Fruit fly (Drosophila melanogaster) Kc167 (cell line): ENCODE results near the gene Nmd3.
A peak's percentile ranks its signal among the peaks of the same experiment; 100 is the strongest.

ENCODE experiments used
- Myc ChIP-seq: fragments of >200 bp; optimal IDR thresholded peaks from 2 replicates; lab custom pipeline; 2017; ENCODE audit warnings: missing external identifiers
- Sin3A ChIP-seq: fragments of >200 bp; optimal IDR thresholded peaks from 2 replicates; lab custom pipeline; 2018; ENCODE audit warnings: missing external identifiers
- h ChIP-seq: fragments of >200 bp; optimal IDR thresholded peaks from 3 replicates; lab custom pipeline; 2018; ENCODE audit warnings: missing external identifiers
- insv ChIP-seq: fragments of >200 bp; optimal IDR thresholded peaks from 3 replicates; lab custom pipeline; 2018; ENCODE audit warnings: missing external identifiers
- psq ChIP-seq: fragments of >200 bp; optimal IDR thresholded peaks from 2 replicates; lab custom pipeline; 2017; ENCODE audit warnings: missing external identifiers
- ttk ChIP-seq: sonication (Bioruptor generic); optimal IDR thresholded peaks from 2 replicates; lab custom pipeline; 2017; ENCODE audit warnings: missing external identifiers

Gene Nmd3

DNA sequence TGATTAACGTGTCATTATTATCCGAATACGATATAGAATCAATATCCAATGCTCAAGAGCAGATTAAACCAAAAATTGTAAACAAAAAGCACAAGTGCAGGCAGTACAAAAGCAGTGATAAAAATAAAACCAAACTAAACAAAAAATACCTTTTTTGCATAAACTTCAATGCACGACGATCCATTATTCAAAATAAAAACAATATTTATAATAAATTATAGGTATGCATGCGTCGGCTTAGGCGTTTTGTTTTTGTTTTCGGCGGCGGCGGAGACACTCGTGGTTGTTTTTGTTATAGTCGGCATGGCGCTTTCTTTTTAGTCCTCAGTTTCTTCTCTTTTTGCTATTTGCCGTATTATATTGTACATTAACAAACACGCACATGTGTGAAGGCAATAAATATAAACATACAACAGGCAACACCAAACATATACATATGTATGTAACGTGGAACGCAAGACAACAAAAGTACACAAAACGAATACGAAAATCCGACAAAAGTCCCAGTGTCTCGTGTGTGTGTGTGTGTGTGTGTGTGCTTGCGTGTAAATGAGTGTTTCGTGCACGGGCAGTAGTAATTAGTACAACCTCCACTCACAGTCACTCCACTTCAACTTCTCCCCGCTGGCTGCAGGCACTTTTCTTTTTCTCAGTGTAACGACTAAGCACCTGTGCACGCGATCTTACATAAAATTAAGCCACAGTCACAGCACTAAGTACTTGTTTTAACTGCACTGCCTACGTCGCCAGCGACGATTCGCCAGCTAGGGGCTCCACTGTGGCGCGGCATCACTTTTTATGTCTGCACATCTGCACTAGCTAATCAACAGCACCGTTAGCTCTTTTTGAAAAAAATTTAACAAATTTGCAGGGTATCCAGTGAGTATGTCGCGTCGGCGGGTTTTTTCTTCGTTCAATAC lies 48.3 kb downstream of the Nmd3 start:
- TF ChIP-seq h (lab: Kevin White, UChicago) (no peak), Sin3A (lab: Kevin White, UChicago) (no peak), psq (lab: Kevin White, UChicago) (no peak), insv (lab: Kevin White, UChicago) (no peak), Myc (no peak), ttk (lab: Kevin White, UChicago) (no peak)

DNA sequence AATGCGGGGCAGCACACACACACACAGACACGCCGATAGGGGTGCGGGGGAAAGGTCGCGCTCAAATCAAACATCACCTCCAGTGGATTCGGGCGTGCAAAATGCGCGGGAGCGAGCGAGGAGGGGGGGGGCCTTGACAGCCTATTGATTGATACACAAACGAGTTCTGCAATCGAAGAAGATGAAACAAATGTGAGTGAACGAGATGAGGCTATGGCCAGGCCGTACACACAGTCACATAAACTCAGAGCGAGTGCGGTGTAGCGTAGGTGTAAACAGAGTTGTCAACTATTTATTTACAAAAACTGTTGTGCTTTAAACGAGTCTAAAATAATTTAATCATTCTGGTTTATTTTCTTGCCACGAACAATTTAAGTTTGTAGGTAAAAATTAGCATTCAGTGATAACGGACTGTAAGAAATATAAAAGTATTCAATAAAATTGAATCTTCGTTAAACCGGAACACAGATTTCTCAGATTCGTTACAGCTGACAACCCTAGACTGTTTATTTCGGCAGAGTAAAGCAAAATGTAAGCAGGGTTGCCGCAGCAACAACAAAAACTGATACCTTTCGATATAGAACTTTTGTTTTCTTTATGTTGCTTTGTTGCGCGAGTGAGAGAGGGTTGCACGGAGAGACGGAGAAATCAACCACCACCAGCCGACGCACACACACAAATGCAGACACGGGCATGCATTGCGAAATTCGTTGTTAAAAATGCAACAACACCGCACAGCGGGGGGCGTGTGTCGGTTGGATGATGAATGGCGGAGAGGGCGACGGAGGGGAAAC lies 49.3 kb downstream of the Nmd3 start:
- TF ChIP-seq ttk (lab: Kevin White, UChicago) (peak; percentile 81), h (lab: Kevin White, UChicago) (no peak)

- no peak for TF ChIP-seq insv (lab: Kevin White, UChicago)
- TF ChIP-seq Myc = no peak
- no peak for TF ChIP-seq h (lab: Kevin White, UChicago)
- no peak for TF ChIP-seq Sin3A (lab: Kevin White, UChicago)
- TF ChIP-seq ttk (lab: Kevin White, UChicago) = no peak
- TF ChIP-seq psq (lab: Kevin White, UChicago) = no peak
Observed at dm6 chrX:2134226-2134880, 50.1 kb downstream of the Nmd3 start.
